Worm (Caenorhabditis elegans) whole organism, L3 larva: ENCODE results near the gene xbp-1.
A peak's percentile ranks its signal among the peaks of the same experiment; 100 is the strongest.

Experiments used
- R02D3.7 ChIP-seq: fragments of 150-350 bp; optimal IDR thresholded peaks from 2 replicates; lab custom pipeline; 2014; ENCODE audit warnings: missing biosample characterization, missing genetic modification characterization
- ZK546.5 ChIP-seq: sonication (generic microtip); optimal IDR thresholded peaks from 2 replicates; lab custom pipeline; 2017; ENCODE audit warnings: missing biosample characterization, missing genetic modification characterization
- aly-2 ChIP-seq: fragments of 150-350 bp; optimal IDR thresholded peaks from 2 replicates; lab custom pipeline; 2014; ENCODE audit warnings: missing biosample characterization, missing genetic modification characterization
- ama-1 ChIP-seq: fragments of 150-350 bp; optimal IDR thresholded peaks from 2 replicates; lab custom pipeline; 2018
- ceh-16 ChIP-seq: sonication (generic microtip); optimal IDR thresholded peaks from 2 replicates; lab custom pipeline; 2017; ENCODE audit warnings: missing biosample characterization, missing genetic modification characterization
- ceh-28 ChIP-seq: fragments of 150-350 bp; optimal IDR thresholded peaks from 2 replicates; lab custom pipeline; 2014; ENCODE audit warnings: missing biosample characterization, missing genetic modification reagents, missing genetic modification characterization
- ceh-82 ChIP-seq: fragments of 150-350 bp; optimal IDR thresholded peaks from 2 replicates; lab custom pipeline; 2014; ENCODE audit warnings: missing biosample characterization, missing genetic modification characterization
- ceh-9 ChIP-seq: sonication (generic microtip); optimal IDR thresholded peaks from 2 replicates; lab custom pipeline; 2018; ENCODE audit warnings: missing biosample characterization, missing genetic modification characterization
- daf-12 ChIP-seq: fragments of 150-350 bp; optimal IDR thresholded peaks from 2 replicates; lab custom pipeline; 2014; ENCODE audit warnings: missing biosample characterization, missing genetic modification reagents, missing genetic modification characterization
- egl-27 ChIP-seq: sonication (generic microtip); optimal IDR thresholded peaks from 4 replicates; lab custom pipeline; 2017; ENCODE audit warnings: missing biosample characterization, missing genetic modification reagents, missing genetic modification characterization
- egl-5 ChIP-seq: fragments of 150-350 bp; optimal IDR thresholded peaks from 2 replicates; lab custom pipeline; 2017; ENCODE audit warnings: missing biosample characterization, missing genetic modification reagents, missing genetic modification characterization, inconsistent platforms
- elt-1 ChIP-seq: fragments of 150-350 bp; optimal IDR thresholded peaks from 2 replicates; lab custom pipeline; 2014; ENCODE audit warnings: missing biosample characterization, missing genetic modification characterization
- elt-2 ChIP-seq: sonication (generic microtip); optimal IDR thresholded peaks from 2 replicates; lab custom pipeline; 2016; ENCODE audit warnings: missing genetic modification reagents, mild to moderate bottlenecking, missing genetic modification characterization, missing compliant biosample characterization
- elt-3 ChIP-seq, 3 experiments: fragments of 150-350 bp in 1 of 3; sonication (generic microtip) in 2 of 3; optimal IDR thresholded peaks; 2 replicates in 2 of 3; 4 replicates in 1 of 3; lab custom pipeline; 2014 to 2017; ENCODE audit warnings: missing biosample characterization in 3 of 3, missing genetic modification characterization in 3 of 3
- eor-1 ChIP-seq, 2 experiments: fragments of 150-350 bp; optimal IDR thresholded peaks; 2 replicates each; lab custom pipeline; 2014 to 2018; ENCODE audit warnings: missing biosample characterization in 2 of 2, missing genetic modification characterization in 2 of 2
- fkh-10 ChIP-seq: sonication (generic microtip); optimal IDR thresholded peaks from 2 replicates; lab custom pipeline; 2017; ENCODE audit warnings: missing biosample characterization, missing genetic modification reagents, missing genetic modification characterization
- fkh-2 ChIP-seq: fragments of 150-350 bp; optimal IDR thresholded peaks from 2 replicates; lab custom pipeline; 2014; ENCODE audit warnings: missing biosample characterization, missing genetic modification reagents, missing genetic modification characterization
- fos-1 ChIP-seq: fragments of 150-350 bp; optimal IDR thresholded peaks from 2 replicates; lab custom pipeline; 2014; ENCODE audit warnings: missing biosample characterization, missing genetic modification characterization
- hmg-11 ChIP-seq: sonication (generic microtip); optimal IDR thresholded peaks from 2 replicates; lab custom pipeline; 2016; ENCODE audit warnings: missing genetic modification characterization, missing compliant biosample characterization
- jun-1 ChIP-seq: fragments of 150-350 bp; optimal IDR thresholded peaks from 2 replicates; lab custom pipeline; 2014; ENCODE audit warnings: missing biosample characterization, missing genetic modification reagents, missing genetic modification characterization
- lin-15B ChIP-seq: fragments of 150-350 bp; optimal IDR thresholded peaks from 2 replicates; lab custom pipeline; 2014; ENCODE audit warnings: missing biosample characterization, missing genetic modification characterization
- lin-39 ChIP-seq: fragments of 150-350 bp; optimal IDR thresholded peaks from 2 replicates; lab custom pipeline; 2018; ENCODE audit warnings: missing biosample characterization, missing genetic modification reagents, missing genetic modification characterization
- lsy-12 ChIP-seq: sonication (generic microtip); optimal IDR thresholded peaks from 2 replicates; lab custom pipeline; 2016; ENCODE audit warnings: mild to moderate bottlenecking, missing genetic modification characterization, missing compliant biosample characterization
- mdl-1 ChIP-seq: fragments of 150-350 bp; optimal IDR thresholded peaks from 2 replicates; lab custom pipeline; 2014; ENCODE audit warnings: missing biosample characterization, missing genetic modification characterization
- mml-1 ChIP-seq: fragments of 150-350 bp; sonication (generic microtip); optimal IDR thresholded peaks from 3 replicates; lab custom pipeline; 2014; ENCODE audit warnings: missing biosample characterization, missing genetic modification characterization
- nfya-1 ChIP-seq: sonication (generic microtip); optimal IDR thresholded peaks from 2 replicates; lab custom pipeline; 2017; ENCODE audit warnings: missing genetic modification characterization, mild to moderate bottlenecking, missing compliant biosample characterization, antibody characterized with exemption, moderate library complexity; ENCODE audit not compliant: insufficient read depth
- nhr-11 ChIP-seq: fragments of 150-350 bp; optimal IDR thresholded peaks from 2 replicates; lab custom pipeline; 2014; ENCODE audit warnings: missing biosample characterization, missing genetic modification characterization
- nhr-12 ChIP-seq: fragments of 150-350 bp; optimal IDR thresholded peaks from 2 replicates; lab custom pipeline; 2014; ENCODE audit warnings: missing biosample characterization, missing genetic modification characterization
- nhr-23 ChIP-seq: fragments of 150-350 bp; optimal IDR thresholded peaks from 2 replicates; lab custom pipeline; 2014; ENCODE audit warnings: missing biosample characterization, missing genetic modification reagents, missing genetic modification characterization
- nhr-237 ChIP-seq: fragments of 150-350 bp; optimal IDR thresholded peaks from 2 replicates; lab custom pipeline; 2014; ENCODE audit warnings: missing biosample characterization, missing genetic modification characterization
- nhr-25 ChIP-seq: sonication (generic microtip); optimal IDR thresholded peaks from 2 replicates; lab custom pipeline; 2017; ENCODE audit warnings: missing biosample characterization, missing genetic modification characterization
- nhr-28 ChIP-seq: fragments of 150-350 bp; optimal IDR thresholded peaks from 2 replicates; lab custom pipeline; 2014; ENCODE audit warnings: missing biosample characterization, missing genetic modification characterization
- nhr-43 ChIP-seq: sonication (generic microtip); optimal IDR thresholded peaks from 2 replicates; lab custom pipeline; 2016; ENCODE audit warnings: mild to moderate bottlenecking, missing genetic modification characterization, missing compliant biosample characterization; ENCODE audit not compliant: poor library complexity, severe bottlenecking
- nhr-67 ChIP-seq: fragments of 150-350 bp; optimal IDR thresholded peaks from 2 replicates; lab custom pipeline; 2014; ENCODE audit warnings: missing biosample characterization, missing genetic modification characterization
- nhr-76 ChIP-seq: fragments of 150-350 bp; sonication (generic microtip); optimal IDR thresholded peaks from 5 replicates; lab custom pipeline; 2014; ENCODE audit warnings: missing biosample characterization, missing genetic modification characterization
- nhr-77 ChIP-seq: fragments of 150-350 bp; optimal IDR thresholded peaks from 2 replicates; lab custom pipeline; 2014; ENCODE audit warnings: missing biosample characterization, missing genetic modification characterization
- pha-4 ChIP-seq: fragments of 150-350 bp; optimal IDR thresholded peaks from 2 replicates; lab custom pipeline; 2014; ENCODE audit warnings: missing biosample characterization, missing genetic modification reagents, missing genetic modification characterization
- pqm-1 ChIP-seq: fragments of 150-350 bp; optimal IDR thresholded peaks from 2 replicates; lab custom pipeline; 2017; ENCODE audit warnings: missing biosample characterization, missing genetic modification characterization, inconsistent platforms
- sea-2 ChIP-seq: fragments of 150-350 bp; sonication (generic microtip); optimal IDR thresholded peaks from 4 replicates; lab custom pipeline; 2014; ENCODE audit warnings: missing biosample characterization, missing genetic modification reagents, missing genetic modification characterization
- skn-1 ChIP-seq: fragments of 150-350 bp; optimal IDR thresholded peaks from 2 replicates; lab custom pipeline; 2014; ENCODE audit warnings: missing biosample characterization, missing genetic modification characterization
- snpc-4 ChIP-seq: fragments of 150-350 bp; optimal IDR thresholded peaks from 2 replicates; lab custom pipeline; 2014; ENCODE audit warnings: missing biosample characterization, missing genetic modification characterization
- tbx-2 ChIP-seq: sonication (generic microtip); optimal IDR thresholded peaks from 2 replicates; lab custom pipeline; 2016; ENCODE audit warnings: mild to moderate bottlenecking, missing genetic modification characterization, missing compliant biosample characterization
- unc-39 ChIP-seq: sonication (generic microtip); optimal IDR thresholded peaks from 4 replicates; lab custom pipeline; 2017; ENCODE audit warnings: missing biosample characterization, missing genetic modification characterization
- unc-62 ChIP-seq: fragments of 150-350 bp; sonication (generic microtip); optimal IDR thresholded peaks from 4 replicates; lab custom pipeline; 2014; ENCODE audit warnings: missing biosample characterization, missing genetic modification reagents, missing genetic modification characterization
- zag-1 ChIP-seq: fragments of 150-350 bp; optimal IDR thresholded peaks from 2 replicates; lab custom pipeline; 2014; ENCODE audit warnings: missing biosample characterization, missing genetic modification characterization
- ztf-11 ChIP-seq: fragments of 150-350 bp; optimal IDR thresholded peaks from 2 replicates; lab custom pipeline; 2014; ENCODE audit warnings: missing biosample characterization, missing genetic modification characterization
- ztf-4 ChIP-seq: fragments of 150-350 bp; optimal IDR thresholded peaks from 2 replicates; lab custom pipeline; 2014; ENCODE audit warnings: missing biosample characterization, missing genetic modification characterization

The xbp-1 gene

DNA sequence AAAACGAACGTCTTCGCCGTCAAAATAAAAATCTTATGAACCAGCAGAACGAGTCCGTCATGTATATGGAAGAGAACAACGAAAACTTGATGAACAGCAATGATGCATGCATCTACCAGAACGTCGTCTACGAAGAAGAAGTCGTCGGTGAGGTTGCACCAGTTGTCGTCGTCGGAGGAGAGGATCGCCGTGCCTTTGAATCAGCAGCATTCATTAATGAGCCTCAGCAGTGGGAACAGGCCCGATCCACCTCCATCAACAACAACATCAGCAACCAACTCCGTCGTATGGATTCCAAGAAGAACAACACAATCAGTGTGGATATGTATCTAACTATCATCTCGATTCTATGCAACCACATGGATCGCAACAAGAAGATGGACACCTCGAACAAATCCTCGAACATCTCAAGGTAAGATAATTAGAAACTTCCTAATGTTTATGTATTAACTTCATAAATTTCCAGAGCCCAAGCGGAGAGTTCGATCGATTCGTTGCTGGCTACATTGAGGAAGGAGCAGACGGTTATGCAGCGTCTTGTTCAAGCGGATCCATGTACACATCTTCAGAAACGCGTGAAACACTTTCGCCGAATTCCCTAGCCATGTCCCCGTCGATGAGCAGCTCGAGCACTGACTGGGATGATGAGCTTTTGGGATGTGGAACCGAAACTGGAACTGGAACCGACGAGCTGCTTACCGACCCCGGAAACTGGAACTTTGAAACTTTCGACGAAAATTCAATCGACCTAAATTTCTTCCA lies 921 bp downstream of the xbp-1 start:
- no peak for TF ChIP-seq unc-62 (GFP tag; lab: Kevin White, UChicago)
- peak; percentile 52 for TF ChIP-seq ama-1
- no peak for TF ChIP-seq ztf-4 (tag; lab: Kevin White, UChicago)
- peak; percentile 1 for TF ChIP-seq nhr-23

DNA sequence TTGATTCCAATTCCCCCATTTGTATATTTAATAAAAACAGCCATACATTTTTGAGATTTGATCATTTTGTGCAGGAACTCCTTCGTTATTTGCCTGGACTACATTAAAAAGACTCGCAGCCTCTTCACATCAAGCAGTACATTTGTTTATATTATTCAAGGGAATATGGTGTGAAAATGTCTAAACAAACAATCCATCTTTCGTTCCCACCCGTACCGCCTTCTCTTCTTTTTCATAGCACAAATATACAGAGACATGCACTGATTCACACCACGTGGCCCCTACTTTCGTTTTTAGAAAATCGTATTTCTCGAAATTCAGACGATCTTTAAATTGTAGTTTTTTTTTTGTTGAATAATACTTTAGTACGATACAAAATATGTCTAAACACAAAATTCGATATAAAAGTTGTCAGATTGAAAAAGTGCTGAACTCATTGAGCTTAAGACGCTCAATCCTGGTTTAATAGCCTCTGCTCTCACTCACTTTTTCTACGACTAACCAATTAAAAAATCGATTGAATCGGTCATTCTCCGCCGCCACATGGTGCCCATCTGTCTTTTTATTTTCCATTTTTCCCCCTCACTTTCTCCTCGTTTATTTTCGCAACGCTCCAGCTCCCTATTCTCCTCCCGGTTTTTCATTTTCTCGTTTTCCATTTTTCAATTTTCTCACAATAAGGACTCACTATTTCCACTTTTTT lies 1.8 kb downstream of the xbp-1 start:
- TF ChIP-seq ceh-16 = no peak
- TF ChIP-seq unc-62 (GFP tag; lab: Kevin White, UChicago) = no peak
- no peak for TF ChIP-seq fkh-10 (GFP tag; lab: Kevin White, UChicago)
- TF ChIP-seq mdl-1 (tag; lab: Kevin White, UChicago) = no peak
- TF ChIP-seq lsy-12 (tag; lab: Kevin White, UChicago) = peak; percentile 74
- TF ChIP-seq mml-1 (tag; lab: Kevin White, UChicago) = no peak
- TF ChIP-seq pqm-1 (tag; lab: Kevin White, UChicago) = peak; percentile 30
- no peak for TF ChIP-seq eor-1 (tag; optimal IDR thresholded peaks at IDR 0.05; lab: Kevin White, UChicago)
- TF ChIP-seq elt-3 (tag; optimal IDR thresholded peaks at IDR 0.05; lab: Kevin White, UChicago) = no peak
- TF ChIP-seq ama-1 = peak; percentile 95
- TF ChIP-seq R02D3.7 = peak; percentile 31
- no peak for TF ChIP-seq nhr-237
- no peak for TF ChIP-seq lin-39
- TF ChIP-seq fos-1 (tag; lab: Kevin White, UChicago) = no peak
- TF ChIP-seq nhr-76 (tag; lab: Kevin White, UChicago) = no peak
- peak; percentile 38 for TF ChIP-seq nhr-25
- TF ChIP-seq nhr-12 = no peak
- peak; percentile 56 for TF ChIP-seq ceh-28 (tag; lab: Kevin White, UChicago)
- TF ChIP-seq aly-2 (tag; lab: Kevin White, UChicago) = peak; percentile 33
- peak; percentile 84 for TF ChIP-seq nhr-43 (tag; lab: Kevin White, UChicago)
- no peak for TF ChIP-seq snpc-4 (tag; lab: Kevin White, UChicago)
- TF ChIP-seq nhr-77 = peak; percentile 46
- no peak for TF ChIP-seq nhr-28 (tag; lab: Kevin White, UChicago)
- no peak for TF ChIP-seq zag-1 (tag; lab: Kevin White, UChicago)
- TF ChIP-seq fkh-2 = no peak
- TF ChIP-seq pha-4 (tag; lab: Kevin White, UChicago) = peak; percentile 36
- no peak for TF ChIP-seq lin-15B (tag; lab: Kevin White, UChicago)
- no peak for TF ChIP-seq egl-27 (tag; lab: Kevin White, UChicago)
- peak; percentile 87 for TF ChIP-seq tbx-2 (tag; lab: Kevin White, UChicago)
- TF ChIP-seq daf-12 (tag; lab: Kevin White, UChicago) = peak; percentile 49
- TF ChIP-seq skn-1 (tag; lab: Kevin White, UChicago) = no peak
- TF ChIP-seq elt-2 (tag; lab: Kevin White, UChicago) = peak; percentile 58
- TF ChIP-seq nhr-11 (tag; lab: Kevin White, UChicago) = no peak
- TF ChIP-seq hmg-11 (tag; lab: Kevin White, UChicago) = peak; percentile 47
- TF ChIP-seq ztf-11 (tag; lab: Kevin White, UChicago) = no peak
- no peak for TF ChIP-seq sea-2 (GFP tag; lab: Kevin White, UChicago)
- TF ChIP-seq unc-39 (tag; lab: Kevin White, UChicago) = no peak
- TF ChIP-seq elt-1 = no peak
- no peak for TF ChIP-seq ceh-9 (tag; lab: Kevin White, UChicago)
- peak; percentile 60 for TF ChIP-seq nhr-23
- no peak for TF ChIP-seq nhr-67 (tag; lab: Kevin White, UChicago)
- peak; percentile 56 for TF ChIP-seq nfya-1 (tag; lab: Kevin White, UChicago)
- TF ChIP-seq egl-5 (tag; lab: Kevin White, UChicago) = no peak
- peak; percentile 34 for TF ChIP-seq jun-1 (tag; lab: Kevin White, UChicago)
- TF ChIP-seq ceh-82 (tag; lab: Kevin White, UChicago) = peak; percentile 46
- TF ChIP-seq ztf-4 (tag; lab: Kevin White, UChicago) = peak; percentile 60
- TF ChIP-seq ZK546.5 = no peak
